Fruit fly (Drosophila melanogaster): ENCODE measurements around the gene CG3226.
A peak's percentile ranks its signal among the peaks of the same experiment; 100 is the strongest.

The CG3226 gene

dm6 chrX:6661392-6661837 lies 7.4 kb upstream of the CG3226 start, which contains the start of the genes CG3224 and Ctr1A (continued):
- TF ChIP-seq CG7368 (GFP tag; optimal IDR thresholded peaks at IDR 0.05): no peak

- TF ChIP-seq Eip75B (GFP tag; optimal IDR thresholded peaks at IDR 0.05) (no peak), fd85E (GFP tag; optimal IDR thresholded peaks at IDR 0.05) (no peak), vri (GFP tag; optimal IDR thresholded peaks at IDR 0.05) (no peak), eg (GFP tag; IDR thresholded peaks at IDR 0.05) (no peak), CG31627 (GFP tag; optimal IDR thresholded peaks at IDR 0.05) (no peak), Eip78C (GFP tag) (no peak), Sox102F (GFP tag; optimal IDR thresholded peaks at IDR 0.05) (no peak), CG6792 (GFP tag; optimal IDR thresholded peaks at IDR 0.05) (no peak), CG1621 (tag; optimal IDR thresholded peaks at IDR 0.05) (peak; percentile 76), CG10669 (GFP tag; optimal IDR thresholded peaks at IDR 0.05) (no peak), Blimp-1 (GFP tag; optimal IDR thresholded peaks at IDR 0.05) (no peak), CG15336 (GFP tag; IDR thresholded peaks at IDR 0.05) (0 out of 2 replicates have a peak, but pooled peaks have one; percentile 20), net (GFP tag; optimal IDR thresholded peaks at IDR 0.05) (no peak), CG8119 (GFP tag; IDR thresholded peaks at IDR 0.05) (no peak), CG6854 (GFP tag; optimal IDR thresholded peaks at IDR 0.05) (no peak)
Observed at dm6 chrX:6659919-6660318, 5.9 kb upstream of the CG3226 start.

- no peak for TF ChIP-seq Hr39 (GFP tag; optimal IDR thresholded peaks at IDR 0.05)
- TF ChIP-seq fd85E (GFP tag; optimal IDR thresholded peaks at IDR 0.05): no peak
- TF ChIP-seq CG10669 (GFP tag; optimal IDR thresholded peaks at IDR 0.05): peak; percentile 24
- peak; percentile 23 for TF ChIP-seq net (GFP tag; optimal IDR thresholded peaks at IDR 0.05)
- TF ChIP-seq Gug (GFP tag; IDR thresholded peaks at IDR 0.05): 0 out of 2 replicates have a peak, but pooled peaks have one; percentile 9
- TF ChIP-seq Hr38 (GFP tag; optimal IDR thresholded peaks at IDR 0.05): no peak
- TF ChIP-seq Eip75B (GFP tag; optimal IDR thresholded peaks at IDR 0.05): peak; percentile 22
- peak; percentile 46 for TF ChIP-seq CG6854 (GFP tag; optimal IDR thresholded peaks at IDR 0.05)
- peak; percentile 60 for TF ChIP-seq Eip93F (GFP tag; optimal IDR thresholded peaks at IDR 0.05)
- TF ChIP-seq eg (GFP tag; IDR thresholded peaks at IDR 0.05): no peak
- peak; percentile 55 for TF ChIP-seq CG6276 (GFP tag; optimal IDR thresholded peaks at IDR 0.05)
- peak; percentile 54 to 59 for TF ChIP-seq ss (GFP tag; optimal IDR thresholded peaks at IDR 0.05)
- TF ChIP-seq dsx (GFP tag; optimal IDR thresholded peaks at IDR 0.05; ENCODE audit: poor library complexity, severe bottlenecking): peak; percentile 48
- peak; percentile 26 for TF ChIP-seq acj6 (GFP tag; optimal IDR thresholded peaks at IDR 0.05)
- TF ChIP-seq vri (GFP tag; optimal IDR thresholded peaks at IDR 0.05): peak; percentile 67
- TF ChIP-seq CG15336 (GFP tag; IDR thresholded peaks at IDR 0.05): peak; percentile 71
- TF ChIP-seq Ets96B (tag; optimal IDR thresholded peaks at IDR 0.05): peak; percentile 48
- peak; percentile 39 for TF ChIP-seq CG8632 (GFP tag; optimal IDR thresholded peaks at IDR 0.05)
- TF ChIP-seq CG16779 (tag; optimal IDR thresholded peaks at IDR 0.05): peak; percentile 40
- TF ChIP-seq CG11294 (GFP tag; IDR thresholded peaks at IDR 0.05): peak; percentile 14; the same call in 1 of the 2 replicates
- TF ChIP-seq CG11902 (GFP tag; optimal IDR thresholded peaks at IDR 0.05): no peak
- no peak for TF ChIP-seq dac (GFP tag; optimal IDR thresholded peaks at IDR 0.05)
- no peak for TF ChIP-seq salr (GFP tag; optimal IDR thresholded peaks at IDR 0.05)
- TF ChIP-seq CG8119 (GFP tag; IDR thresholded peaks at IDR 0.05): peak; percentile 56; the same call in 2 of the 3 replicates
- peak; percentile 66 for TF ChIP-seq svp (GFP tag)
- no peak for TF ChIP-seq CG9139 (GFP tag; optimal IDR thresholded peaks at IDR 0.05)
- no peak for TF ChIP-seq fkh (GFP tag; optimal IDR thresholded peaks at IDR 0.05)
- peak; percentile 34 for TF ChIP-seq CG3919 (GFP tag; optimal IDR thresholded peaks at IDR 0.05)
- peak; percentile 11 for TF ChIP-seq CG6792 (GFP tag; optimal IDR thresholded peaks at IDR 0.05)
- peak; percentile 37 for TF ChIP-seq CG1621 (tag; optimal IDR thresholded peaks at IDR 0.05)
- no peak for TF ChIP-seq CG11762 (GFP tag; optimal IDR thresholded peaks at IDR 0.05; ENCODE audit: insufficient read depth)
- no peak for TF ChIP-seq Ets21C (GFP tag; optimal IDR thresholded peaks at IDR 0.05)
- no peak for TF ChIP-seq Smox (GFP tag; optimal IDR thresholded peaks at IDR 0.05)
- peak; percentile 48 for TF ChIP-seq Hr4 (GFP tag; optimal IDR thresholded peaks at IDR 0.05)
- no peak for TF ChIP-seq CG34406 (GFP tag; optimal IDR thresholded peaks at IDR 0.05)
- TF ChIP-seq CG8319 (GFP tag; optimal IDR thresholded peaks at IDR 0.05): no peak
- no peak for TF ChIP-seq Lpt (GFP tag; optimal IDR thresholded peaks at IDR 0.05)
- TF ChIP-seq lz (GFP tag; optimal IDR thresholded peaks at IDR 0.05): no peak
- peak; percentile 40 for TF ChIP-seq CG6808 (GFP tag; optimal IDR thresholded peaks at IDR 0.05)
Observed at dm6 chrX:6656626-6657558, 2.8 kb upstream of the CG3226 start.
